Worm (Caenorhabditis elegans) whole organism, L1 larva: ENCODE data around the gene C34E10.9.

Experiments
- efl-3 ChIP-seq: fragments of 200-800 bp; sonication (Bioruptor generic); optimal IDR thresholded peaks from 2 replicates; lab custom pipeline; 2018; ENCODE audit warnings: mild to moderate bottlenecking, missing genetic modification characterization, missing compliant biosample characterization
- fos-1 ChIP-seq: fragments of 150-350 bp; optimal IDR thresholded peaks from 2 replicates; lab custom pipeline; 2014; ENCODE audit warnings: missing biosample characterization, missing genetic modification characterization
- lin-13 ChIP-seq: fragments of 150-350 bp; optimal IDR thresholded peaks from 2 replicates; lab custom pipeline; 2014; ENCODE audit warnings: missing biosample characterization, missing genetic modification reagents, missing genetic modification characterization
- mab-9 ChIP-seq: fragments of 200-800 bp; sonication (Bioruptor generic); IDR thresholded peaks from 2 replicates; pipeline ENCODE4 v1.3.6; 2022; ENCODE audit warnings: missing genetic modification reagents, missing genetic modification characterization, missing compliant biosample characterization
- mep-1 ChIP-seq: fragments of 150-350 bp; optimal IDR thresholded peaks from 2 replicates; lab custom pipeline; 2014; ENCODE audit warnings: missing biosample characterization, missing genetic modification characterization
- nhr-11 ChIP-seq: fragments of 150-350 bp; optimal IDR thresholded peaks from 2 replicates; lab custom pipeline; 2014; ENCODE audit warnings: missing biosample characterization, missing genetic modification characterization
- nhr-19 ChIP-seq: fragments of 200-800 bp; sonication (Bioruptor generic); conservative IDR thresholded peaks from 2 replicates; pipeline ENCODE4 v1.3.6; 2022; ENCODE audit warnings: missing genetic modification characterization, missing compliant biosample characterization
- tbx-2 ChIP-seq: sonication (generic microtip); optimal IDR thresholded peaks from 2 replicates; lab custom pipeline; 2016; ENCODE audit warnings: missing genetic modification characterization, missing compliant biosample characterization
- unc-62 ChIP-seq: fragments of 150-350 bp; optimal IDR thresholded peaks from 2 replicates; lab custom pipeline; 2014; ENCODE audit warnings: missing biosample characterization, missing genetic modification reagents, missing genetic modification characterization
- ztf-11 ChIP-seq, 2 experiments: sonication (generic microtip); optimal IDR thresholded peaks; 2 replicates each; lab custom pipeline; 2016 to 2017; ENCODE audit warnings: missing genetic modification characterization in 2 of 2, missing biosample characterization in 1 of 2, missing compliant biosample characterization in 1 of 2

ce11 chrIII:5245067-5245466 lies 18.1 kb downstream of the C34E10.9 start:
- TF ChIP-seq unc-62 (GFP tag; lab: Kevin White, UChicago) (no peak), tbx-2 (no peak), mep-1 (tag; lab: Kevin White, UChicago) (no peak), fos-1 (tag; lab: Kevin White, UChicago) (no peak), efl-3 (GFP tag; lab: Kevin White, UChicago) (no peak), mab-9 (GFP tag; lab: Robert Waterston, UW) (no peak), nhr-19 (GFP tag; lab: Robert Waterston, UW) (no peak), nhr-11 (tag; lab: Kevin White, UChicago) (no peak), ztf-11 (tag; optimal IDR thresholded peaks at IDR 0.05; lab: Kevin White, UChicago) (no peak), lin-13 (GFP tag; lab: Kevin White, UChicago) (no peak)
